Worm (Caenorhabditis elegans) whole organism, L4/young adult: Measurements from ENCODE around the gene fbxa-166.

Experiments used
- W03F9.2 ChIP-seq: fragments of 150-350 bp; optimal IDR thresholded peaks from 2 replicates; lab custom pipeline; 2014; ENCODE audit warnings: missing biosample characterization, missing genetic modification characterization
- dao-5 ChIP-seq: sonication (generic microtip); optimal IDR thresholded peaks from 2 replicates; lab custom pipeline; 2016; ENCODE audit warnings: missing genotype, missing genetic modification characterization, moderate library complexity, missing compliant biosample characterization

ce11 chrII:1662881-1663280 is 44.0 kb upstream of the fbxa-166 start, which contains the start of gene ZC204.14:
- TF ChIP-seq W03F9.2 (tag; lab: Kevin White, UChicago) (no peak), dao-5 (tag; lab: Kevin White, UChicago) (no peak)
